Worm (Caenorhabditis elegans): ENCODE results near the gene myo-6.

DNA sequence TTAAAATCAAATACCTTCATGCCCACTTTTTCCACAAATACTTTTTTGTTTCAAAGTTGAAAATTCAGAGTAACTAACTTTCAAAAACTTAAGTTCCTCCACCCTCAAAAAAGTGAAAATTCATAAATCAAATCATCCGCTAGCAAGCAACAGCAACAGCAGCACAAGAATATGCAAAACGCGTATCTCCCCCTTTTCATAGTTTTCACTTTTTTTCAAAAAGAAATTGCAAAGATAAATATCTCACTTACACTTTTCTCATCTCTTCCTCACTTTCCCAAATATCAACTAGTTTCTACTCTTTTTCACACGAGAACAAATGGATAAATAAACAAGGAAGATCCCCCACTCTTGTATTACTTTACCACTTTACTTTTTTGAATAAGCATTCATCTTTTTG is 27.9 kb upstream of the myo-6 start:
- no peak for TF ChIP-seq lin-39 (tag; optimal IDR thresholded peaks at IDR 0.05)
- no peak for TF ChIP-seq nhr-11 (tag; optimal IDR thresholded peaks at IDR 0.05)
- TF ChIP-seq nhr-28 (tag; optimal IDR thresholded peaks at IDR 0.05) = no peak
- TF ChIP-seq hlh-17 (GFP tag; optimal IDR thresholded peaks at IDR 0.05; ENCODE audit: borderline replicate concordance) = no peak
- no peak for TF ChIP-seq lsy-2 (tag; optimal IDR thresholded peaks at IDR 0.05)
- no peak for TF ChIP-seq ceh-90 (tag; optimal IDR thresholded peaks at IDR 0.05)
- no peak for TF ChIP-seq unc-62 (GFP tag; optimal IDR thresholded peaks at IDR 0.05)
- no peak for TF ChIP-seq nhr-12 (tag; optimal IDR thresholded peaks at IDR 0.05)
- no peak for TF ChIP-seq nhr-90 (tag; optimal IDR thresholded peaks at IDR 0.05; ENCODE audit: poor library complexity)
- TF ChIP-seq zag-1 (tag; optimal IDR thresholded peaks at IDR 0.05) = no peak
- TF ChIP-seq dpl-1 (GFP tag; optimal IDR thresholded peaks at IDR 0.05) = no peak
- no peak for TF ChIP-seq efl-3 (GFP tag; optimal IDR thresholded peaks at IDR 0.05)
